Worm (Caenorhabditis elegans) whole organism, midembryonic: ENCODE results near the gene srt-48.

Source experiments
- T22C8.4 ChIP-seq: fragments of 200-800 bp; sonication (Bioruptor generic); IDR thresholded peaks from 2 replicates; pipeline ENCODE4 v1.3.6; 2022; ENCODE audit warnings: missing genetic modification characterization, missing compliant biosample characterization
- cog-1 ChIP-seq: sonication (generic microtip); optimal IDR thresholded peaks from 2 replicates; lab custom pipeline; 2016; ENCODE audit warnings: missing genetic modification characterization, missing compliant biosample characterization
- flt-1 ChIP-seq: fragments of 200-800 bp; sonication (Bioruptor generic); IDR thresholded peaks from 2 replicates; pipeline ENCODE4 v1.3.6; 2022; ENCODE audit warnings: missing genetic modification characterization, missing compliant biosample characterization
- klf-2 ChIP-seq: fragments of 200-800 bp; sonication (Bioruptor generic); conservative IDR thresholded peaks from 2 replicates; pipeline ENCODE4 v1.3.6; 2022; ENCODE audit warnings: missing genetic modification reagents, missing genetic modification characterization, missing compliant biosample characterization
- med-1 ChIP-seq: sonication (generic microtip); optimal IDR thresholded peaks from 2 replicates; lab custom pipeline; 2017; ENCODE audit warnings: missing genetic modification characterization, mild to moderate bottlenecking, missing compliant biosample characterization, antibody characterized with exemption, missing genetic modification reagents; ENCODE audit not compliant: insufficient read depth
- ref-1 ChIP-seq: fragments of 200-800 bp; sonication (Bioruptor generic); conservative IDR thresholded peaks from 2 replicates; pipeline ENCODE4 v1.3.6; 2022; ENCODE audit warnings: missing genetic modification reagents, missing genetic modification characterization, missing compliant biosample characterization
- ztf-23 ChIP-seq: fragments of 200-800 bp; sonication (Bioruptor generic); IDR thresholded peaks from 2 replicates; pipeline ENCODE4 v1.3.6; 2022; ENCODE audit warnings: missing genetic modification reagents, missing genetic modification characterization, missing compliant biosample characterization
- ztf-29 ChIP-seq: fragments of 200-800 bp; sonication (Bioruptor generic); IDR thresholded peaks from 2 replicates; pipeline ENCODE4 v1.3.6; 2022; ENCODE audit warnings: missing genetic modification reagents, missing genetic modification characterization, missing compliant biosample characterization

- TF ChIP-seq med-1: no peak
- no peak for TF ChIP-seq ref-1 (GFP tag; lab: Robert Waterston, UW)
- no peak for TF ChIP-seq flt-1
- TF ChIP-seq ztf-29 (GFP tag; lab: Robert Waterston, UW): no peak
- no peak for TF ChIP-seq T22C8.4 (GFP tag; lab: Robert Waterston, UW)
- TF ChIP-seq cog-1 (tag; lab: Kevin White, UChicago): no peak
- no peak for TF ChIP-seq ztf-23 (GFP tag; lab: Robert Waterston, UW)
- TF ChIP-seq klf-2 (GFP tag; lab: Robert Waterston, UW): no peak
Measured at ce11 chrIV:15098294-15098693, 29.6 kb upstream of the srt-48 start, which contains the start of gene srt-49.
